Worm (Caenorhabditis elegans) whole organism, mixed stage, embryonic: ENCODE data around the gene fbxa-131.

Experiments
- elt-3 ChIP-seq: fragments of 150-350 bp; optimal IDR thresholded peaks from 2 replicates; lab custom pipeline; 2014; ENCODE audit warnings: missing biosample characterization, missing genetic modification characterization
- lsy-2 ChIP-seq: fragments of 150-350 bp; optimal IDR thresholded peaks from 2 replicates; lab custom pipeline; 2014; ENCODE audit warnings: missing biosample characterization, missing genetic modification characterization
- mls-2 ChIP-seq: sonication (generic microtip); optimal IDR thresholded peaks from 2 replicates; lab custom pipeline; 2016; ENCODE audit warnings: mild to moderate bottlenecking, missing genetic modification characterization, moderate library complexity, missing compliant biosample characterization
- nhr-2 ChIP-seq: fragments of 150-350 bp; optimal IDR thresholded peaks from 2 replicates; lab custom pipeline; 2014; ENCODE audit warnings: missing biosample characterization, missing genetic modification characterization
- nhr-76 ChIP-seq: sonication (generic microtip); optimal IDR thresholded peaks from 2 replicates; lab custom pipeline; 2017; ENCODE audit warnings: missing biosample characterization, missing genetic modification characterization
- pha-4 ChIP-seq: fragments of 150-350 bp; optimal IDR thresholded peaks from 2 replicates; lab custom pipeline; 2018; ENCODE audit warnings: missing biosample characterization, missing genetic modification reagents, missing genetic modification characterization
- snpc-4 ChIP-seq: fragments of 150-350 bp; optimal IDR thresholded peaks from 2 replicates; lab custom pipeline; 2014; ENCODE audit warnings: missing biosample characterization, missing genetic modification characterization
- sptf-1 ChIP-seq: sonication (generic microtip); optimal IDR thresholded peaks from 2 replicates; lab custom pipeline; 2017; ENCODE audit warnings: mild to moderate bottlenecking, missing genetic modification characterization, moderate library complexity, missing compliant biosample characterization
- unc-39 ChIP-seq: fragments of 150-350 bp; optimal IDR thresholded peaks from 2 replicates; lab custom pipeline; 2014; ENCODE audit warnings: missing biosample characterization, missing genetic modification characterization

- TF ChIP-seq elt-3 (tag; lab: Kevin White, UChicago) = no peak
- no peak for TF ChIP-seq sptf-1
- no peak for TF ChIP-seq snpc-4 (tag; lab: Kevin White, UChicago)
- TF ChIP-seq lsy-2 (tag; lab: Kevin White, UChicago) = no peak
- TF ChIP-seq nhr-2 = no peak
- no peak for TF ChIP-seq pha-4 (tag; lab: Kevin White, UChicago)
- TF ChIP-seq mls-2 (tag; lab: Kevin White, UChicago) = no peak
- TF ChIP-seq unc-39 (tag; lab: Kevin White, UChicago) = no peak
- no peak for TF ChIP-seq nhr-76
Measured at ce11 chrV:19724589-19724988, 13.6 kb upstream of the fbxa-131 start.
